Worm (Caenorhabditis elegans) whole organism, mixed stage, embryonic: ENCODE data around the gene F41E6.7.

Experiments used
- blmp-1 ChIP-seq: fragments of 150-350 bp; optimal IDR thresholded peaks from 2 replicates; lab custom pipeline; 2014; ENCODE audit warnings: missing biosample characterization, missing genetic modification characterization
- drap-1 ChIP-seq: fragments of 200-800 bp; sonication (Bioruptor generic); optimal IDR thresholded peaks from 3 replicates; lab custom pipeline; 2018; ENCODE audit warnings: mild to moderate bottlenecking, missing genetic modification characterization, missing compliant biosample characterization
- hlh-1 ChIP-seq: fragments of 150-350 bp; optimal IDR thresholded peaks from 2 replicates; lab custom pipeline; 2014; ENCODE audit warnings: missing biosample characterization, missing genetic modification reagents, missing genetic modification characterization
- lin-13 ChIP-seq: fragments of 150-350 bp; optimal IDR thresholded peaks from 2 replicates; lab custom pipeline; 2014; ENCODE audit warnings: missing biosample characterization, missing genetic modification characterization
- mls-2 ChIP-seq: sonication (generic microtip); optimal IDR thresholded peaks from 2 replicates; lab custom pipeline; 2016; ENCODE audit warnings: mild to moderate bottlenecking, missing genetic modification characterization, moderate library complexity, missing compliant biosample characterization
- nhr-2 ChIP-seq: fragments of 150-350 bp; optimal IDR thresholded peaks from 2 replicates; lab custom pipeline; 2014; ENCODE audit warnings: missing biosample characterization, missing genetic modification characterization
- nhr-237 ChIP-seq: fragments of 150-350 bp; optimal IDR thresholded peaks from 2 replicates; lab custom pipeline; 2014; ENCODE audit warnings: missing biosample characterization, missing genetic modification characterization
- nhr-28 ChIP-seq: fragments of 150-350 bp; optimal IDR thresholded peaks from 2 replicates; lab custom pipeline; 2014; ENCODE audit warnings: missing biosample characterization, missing genetic modification characterization
- tbx-8 ChIP-seq: fragments of 200-800 bp; sonication (Bioruptor generic); optimal IDR thresholded peaks from 2 replicates; lab custom pipeline; 2018; ENCODE audit warnings: mild to moderate bottlenecking, missing genetic modification characterization, moderate library complexity, missing compliant biosample characterization
- ztf-11 ChIP-seq: fragments of 150-350 bp; optimal IDR thresholded peaks from 2 replicates; lab custom pipeline; 2014; ENCODE audit warnings: missing biosample characterization, missing genetic modification characterization

DNA sequence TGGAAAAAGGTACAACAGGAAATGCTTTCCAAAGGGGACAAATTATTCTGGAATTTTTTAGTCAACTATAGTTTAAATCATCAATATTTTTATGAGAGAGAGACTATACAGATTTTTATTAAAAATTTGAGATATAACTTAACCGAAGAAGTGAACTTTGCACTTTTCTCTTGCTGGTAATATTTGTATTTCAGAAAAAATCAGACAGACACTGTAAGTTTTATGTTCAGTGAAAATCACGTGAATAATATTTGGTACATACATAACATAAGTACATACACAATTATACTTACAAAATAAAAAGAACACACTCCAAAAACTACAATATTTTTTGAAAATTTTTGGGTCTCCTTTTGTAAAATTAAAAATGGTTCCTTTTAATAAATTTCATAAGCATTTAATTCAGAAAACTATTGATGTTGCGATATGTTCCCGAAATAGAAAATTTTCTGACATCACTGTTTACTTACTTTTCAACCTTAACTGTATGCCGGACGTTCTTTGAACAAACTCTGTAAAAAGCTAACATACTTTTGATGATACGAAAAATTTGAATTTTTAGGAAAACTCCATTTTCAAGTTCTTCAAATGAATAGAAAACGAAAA, 38.7 kb upstream of the F41E6.7 start, which contains the start of the genes F28A12.10 and acd-4:
- TF ChIP-seq lin-13 (no peak), ztf-11 (tag; lab: Kevin White, UChicago) (no peak), nhr-2 (tag; lab: Kevin White, UChicago) (no peak), blmp-1 (tag; lab: Kevin White, UChicago) (no peak), nhr-237 (tag; lab: Kevin White, UChicago) (no peak), hlh-1 (tag; lab: Kevin White, UChicago) (no peak), tbx-8 (GFP tag; lab: Kevin White, UChicago) (no peak), mls-2 (tag; lab: Kevin White, UChicago) (no peak), nhr-28 (no peak), drap-1 (GFP tag; lab: Kevin White, UChicago) (no peak)
